Worm (Caenorhabditis elegans) whole organism, young adult: ENCODE measurements around the gene clec-165.

Source experiments
- D2030.7 ChIP-seq: fragments of 200-800 bp; sonication (Bioruptor generic); IDR thresholded peaks from 2 replicates; pipeline ENCODE4 v1.3.6; 2022; ENCODE audit warnings: missing genetic modification reagents, missing genetic modification characterization, missing compliant biosample characterization
- atf-7 ChIP-seq: sonication (generic microtip); optimal IDR thresholded peaks from 2 replicates; lab custom pipeline; 2017; ENCODE audit warnings: mild to moderate bottlenecking, missing genetic modification characterization, missing compliant biosample characterization
- ceh-79 ChIP-seq: sonication (generic microtip); optimal IDR thresholded peaks from 2 replicates; lab custom pipeline; 2017; ENCODE audit warnings: mild to moderate bottlenecking, missing genetic modification characterization, missing compliant biosample characterization
- efl-1 ChIP-seq: fragments of 150-350 bp; optimal IDR thresholded peaks from 2 replicates; lab custom pipeline; 2014; ENCODE audit warnings: missing biosample characterization, missing genetic modification reagents, missing genetic modification characterization
- unc-62 ChIP-seq: fragments of 150-350 bp; optimal IDR thresholded peaks from 2 replicates; lab custom pipeline; 2014; ENCODE audit warnings: missing biosample characterization, missing genetic modification reagents, missing genetic modification characterization
- zim-3 ChIP-seq: sonication (generic microtip); optimal IDR thresholded peaks from 2 replicates; lab custom pipeline; 2017; ENCODE audit warnings: mild to moderate bottlenecking, missing genetic modification characterization, moderate library complexity, missing compliant biosample characterization
- ztf-18 ChIP-seq: sonication (generic microtip); optimal IDR thresholded peaks from 2 replicates; lab custom pipeline; 2016; ENCODE audit warnings: missing genotype, mild to moderate bottlenecking, missing genetic modification characterization, missing compliant biosample characterization

ce11 chrIV:1228675-1229130 lies 18.0 kb downstream of the clec-165 start, which contains the start of gene W09G12.7:
- TF ChIP-seq efl-1 (GFP tag; lab: Kevin White, UChicago) (no peak), unc-62 (no peak), ceh-79 (tag; lab: Kevin White, UChicago) (no peak), zim-3 (tag; lab: Kevin White, UChicago) (no peak), atf-7 (no peak), ztf-18 (tag; lab: Kevin White, UChicago) (no peak), D2030.7 (GFP tag; lab: Robert Waterston, UW) (no peak)
